Fruit fly (Drosophila melanogaster) whole organism, prepupa: ENCODE results near the gene Atac1.

Experiments
- CG10669 ChIP-seq: fragments of 200-800 bp; sonication (Bioruptor generic); optimal IDR thresholded peaks from 3 replicates; lab custom pipeline; 2018; ENCODE audit warnings: missing biosample characterization, mild to moderate bottlenecking, missing genetic modification characterization, moderate library complexity
- CG11294 ChIP-seq: fragments of 200-800 bp; sonication (Bioruptor generic); IDR thresholded peaks from 2 replicates; pipeline ENCODE4 v1.3.6; 2022; ENCODE audit warnings: missing biosample characterization, missing genetic modification characterization
- CG11762 ChIP-seq: fragments of 200-800 bp; sonication (Bioruptor generic); optimal IDR thresholded peaks from 3 replicates; lab custom pipeline; 2016; ENCODE audit warnings: missing biosample characterization, missing genetic modification characterization; ENCODE audit not compliant: insufficient read depth
- CG15336 ChIP-seq: fragments of 200-800 bp; sonication (Bioruptor generic); IDR thresholded peaks from 2 replicates; pipeline ENCODE4 v1.3.6; 2022; ENCODE audit warnings: missing biosample characterization, missing genetic modification characterization
- CG3032 ChIP-seq: fragments of 200-800 bp; optimal IDR thresholded peaks from 2 replicates; lab custom pipeline; 2019; ENCODE audit warnings: missing biosample characterization, mild to moderate bottlenecking, missing genetic modification characterization, moderate library complexity
- CG31627 ChIP-seq: fragments of 200-800 bp; sonication (Bioruptor generic); optimal IDR thresholded peaks from 3 replicates; lab custom pipeline; 2016; ENCODE audit warnings: missing biosample characterization, missing genetic modification characterization
- CG4318 ChIP-seq: fragments of 200-800 bp; sonication (Bioruptor generic); optimal IDR thresholded peaks from 3 replicates; lab custom pipeline; 2017; ENCODE audit warnings: missing biosample characterization, mild to moderate bottlenecking, missing genetic modification characterization
- CG8119 ChIP-seq: fragments of 200-800 bp; sonication (Bioruptor generic); IDR thresholded peaks from 3 replicates; pipeline ENCODE4 v1.3.6; 2022; ENCODE audit warnings: missing biosample characterization, missing genetic modification characterization
- CG8319 ChIP-seq: fragments of 200-800 bp; sonication (Bioruptor generic); optimal IDR thresholded peaks from 3 replicates; lab custom pipeline; 2016; ENCODE audit warnings: missing biosample characterization, missing genetic modification characterization
- CG9139 ChIP-seq: fragments of 200-800 bp; sonication (Bioruptor generic); optimal IDR thresholded peaks from 3 replicates; lab custom pipeline; 2017; ENCODE audit warnings: missing biosample characterization, mild to moderate bottlenecking, missing genetic modification characterization
- Eip75B ChIP-seq: fragments of 200-800 bp; sonication (Bioruptor generic); optimal IDR thresholded peaks from 3 replicates; lab custom pipeline; 2016; ENCODE audit warnings: missing biosample characterization, missing genetic modification characterization
- Eip78C ChIP-seq: fragments of 200-800 bp; sonication (Bioruptor generic); peaks from one replicate; lab custom pipeline; 2016; ENCODE audit warnings: missing biosample characterization, missing genetic modification characterization
- Ets21C ChIP-seq: fragments of 200-800 bp; sonication (Bioruptor generic); optimal IDR thresholded peaks from 3 replicates; lab custom pipeline; 2016; ENCODE audit warnings: missing biosample characterization, missing genetic modification characterization
- Hr38 ChIP-seq: sonication (Bioruptor generic); optimal IDR thresholded peaks from 2 replicates; lab custom pipeline; 2016; ENCODE audit warnings: missing biosample characterization, missing genetic modification characterization
- Hr39 ChIP-seq: fragments of 200-800 bp; sonication (Bioruptor generic); optimal IDR thresholded peaks from 2 replicates; lab custom pipeline; 2016; ENCODE audit warnings: missing biosample characterization, missing genetic modification characterization
- OdsH ChIP-seq: fragments of 200-800 bp; sonication (Bioruptor generic); optimal IDR thresholded peaks from 3 replicates; lab custom pipeline; 2016; ENCODE audit warnings: missing biosample characterization, missing genetic modification characterization
- Sox14 ChIP-seq: fragments of 200-800 bp; sonication (Bioruptor generic); optimal IDR thresholded peaks from 3 replicates; lab custom pipeline; 2016; ENCODE audit warnings: missing biosample characterization, missing genetic modification characterization
- acj6 ChIP-seq: fragments of 200-800 bp; sonication (Bioruptor generic); optimal IDR thresholded peaks from 3 replicates; lab custom pipeline; 2016; ENCODE audit warnings: missing biosample characterization, missing genetic modification characterization
- cyc ChIP-seq: fragments of 200-800 bp; sonication (Bioruptor generic); optimal IDR thresholded peaks from 3 replicates; lab custom pipeline; 2016; ENCODE audit warnings: missing biosample characterization, missing genetic modification characterization
- dsx ChIP-seq: fragments of 200-800 bp; optimal IDR thresholded peaks from 3 replicates; lab custom pipeline; 2019; ENCODE audit warnings: missing biosample characterization, mild to moderate bottlenecking, missing genetic modification characterization, moderate library complexity; ENCODE audit not compliant: poor library complexity, severe bottlenecking
- net ChIP-seq: fragments of 200-800 bp; sonication (Bioruptor generic); optimal IDR thresholded peaks from 3 replicates; lab custom pipeline; 2016; ENCODE audit warnings: missing biosample characterization, missing genetic modification characterization

Atac1 gene

dm6 chr2L:6918517-6919202 is 41.5 kb downstream of the Atac1 start, which contains the start of gene nop5 (continued):
- TF ChIP-seq CG31627, result peak; percentile 3
- TF ChIP-seq, all 60 proteins: peak for 12

- TF ChIP-seq acj6 (GFP tag; lab: Kevin White, UChicago) (no peak), OdsH (GFP tag; lab: Kevin White, UChicago) (no peak), Eip78C (no peak), Hr39 (GFP tag; lab: Kevin White, UChicago) (no peak), CG11294 (GFP tag; lab: Robert Waterston, UW) (no peak), Hr38 (GFP tag; lab: Kevin White, UChicago) (no peak), CG9139 (GFP tag; lab: Kevin White, UChicago) (no peak), cyc (GFP tag; lab: Kevin White, UChicago) (no peak), CG11762 (GFP tag; lab: Kevin White, UChicago) (no peak), CG8119 (GFP tag; lab: Robert Waterston, UW) (no peak), CG8319 (no peak), CG10669 (GFP tag; lab: Kevin White, UChicago) (no peak), Sox14 (GFP tag; lab: Kevin White, UChicago) (no peak), net (GFP tag; lab: Kevin White, UChicago) (no peak), CG4318 (GFP tag; lab: Kevin White, UChicago) (no peak), CG3032 (tag; lab: Kevin White, UChicago) (no peak), dsx (GFP tag; lab: Kevin White, UChicago) (no peak), CG15336 (no peak)
- TF ChIP-seq, all 60 proteins: peak for 0
Measured at dm6 chr2L:6916345-6916744, 43.8 kb downstream of the Atac1 start, which contains the start of gene CG32829. Gene CG32829 (minus strand): TSS chr2L:6916445.

- TF ChIP-seq Eip75B (GFP tag; lab: Kevin White, UChicago) (no peak), Ets21C (no peak)
- TF ChIP-seq, all 60 proteins: peak for 0
Measured at dm6 chr2L:6913964-6914363, 46.2 kb downstream of the Atac1 start, which contains the start of gene Wee1. Gene Wee1 (minus strand): TSS chr2L:6914138.
